Fruit fly (Drosophila melanogaster) whole organism, embryonic: ENCODE results near the gene CG8861.

Source experiments
- Adf1 ChIP-seq: fragments of 200-800 bp; sonication (Bioruptor generic); IDR thresholded peaks from 2 replicates; pipeline ENCODE4 v1.3.6; 2022; ENCODE audit warnings: missing biosample characterization, missing genetic modification characterization
- Atf3 ChIP-seq: fragments of 200-800 bp; sonication (Bioruptor generic); optimal IDR thresholded peaks from 3 replicates; lab custom pipeline; 2016; ENCODE audit warnings: missing biosample characterization, missing genetic modification characterization
- BEAF-32 ChIP-seq: fragments of 200-800 bp; sonication (Bioruptor generic); optimal IDR thresholded peaks from 3 replicates; lab custom pipeline; 2017; ENCODE audit warnings: missing biosample characterization, missing genetic modification characterization, mild to moderate bottlenecking, moderate library complexity, missing genetic modification reagents
- CG12659 ChIP-seq: fragments of 200-800 bp; sonication (Bioruptor generic); optimal IDR thresholded peaks from 3 replicates; lab custom pipeline; 2017; ENCODE audit warnings: mild to moderate bottlenecking, missing biosample characterization, missing genetic modification reagents, missing genetic modification characterization
- CG12942 ChIP-seq: fragments of 200-800 bp; sonication (Bioruptor generic); optimal IDR thresholded peaks from 3 replicates; lab custom pipeline; 2016; ENCODE audit warnings: missing biosample characterization, missing genetic modification characterization
- CG14667 ChIP-seq: fragments of 200-800 bp; sonication (Bioruptor generic); IDR thresholded peaks from 2 replicates; pipeline ENCODE4 v1.3.6; 2022; ENCODE audit warnings: missing biosample characterization, missing genetic modification characterization
- CG14710 ChIP-seq: fragments of 200-800 bp; sonication (Bioruptor generic); optimal IDR thresholded peaks from 3 replicates; lab custom pipeline; 2019; ENCODE audit warnings: missing biosample characterization, mild to moderate bottlenecking, missing genetic modification characterization, moderate library complexity
- CG14965 ChIP-seq: fragments of 200-800 bp; sonication (Bioruptor generic); optimal IDR thresholded peaks from 2 replicates; lab custom pipeline; 2016; ENCODE audit warnings: missing biosample characterization, missing genetic modification characterization, borderline replicate concordance
- CG15011 ChIP-seq: fragments of 200-800 bp; sonication (Bioruptor generic); optimal IDR thresholded peaks from 3 replicates; lab custom pipeline; 2018; ENCODE audit warnings: missing biosample characterization, mild to moderate bottlenecking, missing genetic modification characterization
- CG16779 ChIP-seq: fragments of 200-800 bp; sonication (Bioruptor generic); IDR thresholded peaks from 2 replicates; pipeline ENCODE4 v1.3.6; 2022; ENCODE audit warnings: missing biosample characterization, missing genetic modification characterization
- CG17328 ChIP-seq: fragments of 200-800 bp; sonication (Bioruptor generic); IDR thresholded peaks from 2 replicates; pipeline ENCODE4 v1.3.6; 2022; ENCODE audit warnings: missing biosample characterization, missing genetic modification characterization
- CG2120 ChIP-seq: fragments of 200-800 bp; sonication (Bioruptor generic); optimal IDR thresholded peaks from 3 replicates; lab custom pipeline; 2016; ENCODE audit warnings: missing biosample characterization, missing genetic modification characterization
- CG2875 ChIP-seq: fragments of 200-800 bp; sonication (Bioruptor generic); optimal IDR thresholded peaks from 2 replicates; lab custom pipeline; 2017; ENCODE audit warnings: missing biosample characterization, mild to moderate bottlenecking, missing genetic modification characterization, missing genetic modification reagents
- CG30403 ChIP-seq: fragments of 200-800 bp; sonication (Bioruptor generic); optimal IDR thresholded peaks from 3 replicates; lab custom pipeline; 2016; ENCODE audit warnings: missing biosample characterization, missing genetic modification characterization
- CG31224 ChIP-seq: fragments of 200-800 bp; sonication (Bioruptor generic); IDR thresholded peaks from 2 replicates; pipeline ENCODE4 v1.3.6; 2022; ENCODE audit warnings: missing biosample characterization, missing genetic modification characterization
- CG31388 ChIP-seq: fragments of 200-800 bp; sonication (Bioruptor generic); optimal IDR thresholded peaks from 2 replicates; lab custom pipeline; 2016; ENCODE audit warnings: missing biosample characterization, missing genetic modification characterization
- CG3281 ChIP-seq: fragments of 200-800 bp; sonication (Bioruptor generic); optimal IDR thresholded peaks from 3 replicates; lab custom pipeline; 2017; ENCODE audit warnings: missing biosample characterization, mild to moderate bottlenecking, missing genetic modification characterization
- CG33557 ChIP-seq: fragments of 200-800 bp; sonication (Bioruptor generic); optimal IDR thresholded peaks from 2 replicates; lab custom pipeline; 2019; ENCODE audit warnings: missing biosample characterization, mild to moderate bottlenecking, missing genetic modification characterization, moderate library complexity
- CG4328 ChIP-seq: fragments of 200-800 bp; sonication (Bioruptor generic); optimal IDR thresholded peaks from 3 replicates; lab custom pipeline; 2017; ENCODE audit warnings: missing biosample characterization, missing genetic modification reagents, missing genetic modification characterization
- CG43689 ChIP-seq: fragments of 200-800 bp; sonication (Bioruptor generic); IDR thresholded peaks from 2 replicates; pipeline ENCODE4 v1.3.6; 2022; ENCODE audit warnings: missing biosample characterization, missing genetic modification characterization
- CG4404 ChIP-seq: fragments of 200-800 bp; sonication (Bioruptor generic); IDR thresholded peaks from 2 replicates; pipeline ENCODE4 v1.3.6; 2022; ENCODE audit warnings: missing biosample characterization, missing genetic modification characterization
- CG9817 ChIP-seq: fragments of 200-800 bp; sonication (Bioruptor generic); optimal IDR thresholded peaks from 2 replicates; lab custom pipeline; 2018; ENCODE audit warnings: missing biosample characterization, mild to moderate bottlenecking, missing genetic modification characterization, moderate library complexity
- Dll ChIP-seq: fragments of 200-800 bp; sonication (Bioruptor generic); IDR thresholded peaks from 4 replicates; pipeline ENCODE4 v1.3.6; 2022; ENCODE audit warnings: missing biosample characterization, missing genetic modification characterization; ENCODE audit not compliant: partially characterized antibody
- Dref ChIP-seq: fragments of 200-800 bp; sonication (Bioruptor generic); IDR thresholded peaks from 2 replicates; pipeline ENCODE4 v1.3.6; 2022; ENCODE audit warnings: missing biosample characterization, missing genetic modification characterization
- E2f2 ChIP-seq: fragments of 200-800 bp; sonication (Bioruptor generic); IDR thresholded peaks from 2 replicates; pipeline ENCODE4 v1.3.6; 2022; ENCODE audit warnings: missing biosample characterization, missing genetic modification characterization
- H2.0 ChIP-seq: fragments of 200-800 bp; sonication (Bioruptor generic); IDR thresholded peaks from 2 replicates; pipeline ENCODE4 v1.3.6; 2022; ENCODE audit warnings: missing biosample characterization, missing genetic modification characterization
- Hr3 ChIP-seq: fragments of 200-800 bp; sonication (Bioruptor generic); optimal IDR thresholded peaks from 3 replicates; lab custom pipeline; 2016; ENCODE audit warnings: missing biosample characterization, missing genetic modification characterization
- Hr39 ChIP-seq: fragments of >200 bp; optimal IDR thresholded peaks from 2 replicates; lab custom pipeline; 2017
- Mes4 ChIP-seq: fragments of 200-800 bp; sonication (Bioruptor generic); optimal IDR thresholded peaks from 2 replicates; lab custom pipeline; 2016; ENCODE audit warnings: missing biosample characterization, missing genetic modification characterization
- Pdp1 ChIP-seq, 2 experiments: fragments of 200-800 bp; sonication (Bioruptor generic); optimal IDR thresholded peaks; 3 replicates each; lab custom pipeline; 2016; ENCODE audit warnings: missing biosample characterization in 2 of 2, missing genetic modification characterization in 2 of 2, mild to moderate bottlenecking in 1 of 2, moderate library complexity in 1 of 2
- Rx ChIP-seq: fragments of 200-800 bp; sonication (Bioruptor generic); IDR thresholded peaks from 2 replicates; pipeline ENCODE4 v1.3.6; 2022; ENCODE audit warnings: missing biosample characterization, missing genetic modification characterization
- Ssrp ChIP-seq: fragments of 200-800 bp; sonication (Bioruptor generic); optimal IDR thresholded peaks from 2 replicates; lab custom pipeline; 2018; ENCODE audit warnings: missing biosample characterization, mild to moderate bottlenecking, missing genetic modification characterization, moderate library complexity
- TFAM ChIP-seq: fragments of 200-800 bp; sonication (Bioruptor generic); optimal IDR thresholded peaks from 2 replicates; lab custom pipeline; 2017; ENCODE audit warnings: missing biosample characterization, missing genetic modification characterization, inconsistent platforms
- YL-1 ChIP-seq: fragments of 200-800 bp; sonication (Bioruptor generic); optimal IDR thresholded peaks from 3 replicates; lab custom pipeline; 2017; ENCODE audit warnings: missing biosample characterization, mild to moderate bottlenecking, missing genetic modification characterization
- ac ChIP-seq: fragments of 200-800 bp; sonication (Bioruptor generic); optimal IDR thresholded peaks from 3 replicates; lab custom pipeline; 2017; ENCODE audit warnings: missing biosample characterization, mild to moderate bottlenecking, missing genetic modification characterization
- al ChIP-seq: fragments of 200-800 bp; sonication (Bioruptor generic); IDR thresholded peaks from 2 replicates; pipeline ENCODE4 v1.3.6; 2022; ENCODE audit warnings: missing biosample characterization, missing genetic modification characterization
- amos ChIP-seq: fragments of 200-800 bp; sonication (Bioruptor generic); IDR thresholded peaks from 2 replicates; pipeline ENCODE4 v1.3.6; 2022; ENCODE audit warnings: missing biosample characterization, missing genetic modification characterization; ENCODE audit not compliant: partially characterized antibody
- bab2 ChIP-seq: fragments of 200-800 bp; sonication (Bioruptor generic); optimal IDR thresholded peaks from 2 replicates; lab custom pipeline; 2016; ENCODE audit warnings: missing biosample characterization, missing genetic modification characterization
- bbx ChIP-seq: fragments of 200-800 bp; sonication (Bioruptor generic); IDR thresholded peaks from 2 replicates; pipeline ENCODE4 v1.3.6; 2022; ENCODE audit warnings: missing biosample characterization, missing genetic modification characterization; ENCODE audit not compliant: partially characterized antibody
- dm ChIP-seq: fragments of 200-800 bp; sonication (Bioruptor generic); optimal IDR thresholded peaks from 3 replicates; lab custom pipeline; 2016; ENCODE audit warnings: missing biosample characterization, missing genetic modification characterization
- fd96Cb ChIP-seq: fragments of 200-800 bp; sonication (Bioruptor generic); optimal IDR thresholded peaks from 2 replicates; lab custom pipeline; 2018; ENCODE audit warnings: missing biosample characterization, mild to moderate bottlenecking, missing genetic modification characterization, moderate library complexity
- fru ChIP-seq: fragments of >200 bp; optimal IDR thresholded peaks from 2 replicates; lab custom pipeline; 2017
- gfzf ChIP-seq: fragments of 200-800 bp; sonication (Bioruptor generic); optimal IDR thresholded peaks from 2 replicates; lab custom pipeline; 2016; ENCODE audit warnings: missing biosample characterization, mild to moderate bottlenecking, missing genetic modification characterization, moderate library complexity
- kah ChIP-seq: fragments of 200-800 bp; sonication (Bioruptor generic); optimal IDR thresholded peaks from 2 replicates; lab custom pipeline; 2018; ENCODE audit warnings: missing biosample characterization, mild to moderate bottlenecking, missing genetic modification characterization
- lbe ChIP-seq: fragments of 200-800 bp; sonication (Bioruptor generic); optimal IDR thresholded peaks from 2 replicates; lab custom pipeline; 2016; ENCODE audit warnings: missing biosample characterization, mild to moderate bottlenecking, missing genetic modification characterization
- lola ChIP-seq, 3 experiments: fragments of >200 bp in 2 of 3; fragments of 200-800 bp in 1 of 3; sonication (Bioruptor generic) in 1 of 3; optimal IDR thresholded peaks; 2 replicates each; lab custom pipeline; 2017 to 2019; ENCODE audit warnings: missing biosample characterization in 3 of 3, missing genetic modification characterization in 3 of 3, mild to moderate bottlenecking in 1 of 3, moderate library complexity in 1 of 3
- sisA ChIP-seq: fragments of 200-800 bp; sonication (Bioruptor generic); IDR thresholded peaks from 2 replicates; pipeline ENCODE4 v1.3.6; 2022; ENCODE audit warnings: missing biosample characterization, missing genetic modification characterization
- slbo ChIP-seq: fragments of 200-800 bp; sonication (Bioruptor generic); IDR thresholded peaks from 2 replicates; pipeline ENCODE4 v1.3.6; 2022; ENCODE audit warnings: missing biosample characterization, missing genetic modification characterization
- toy ChIP-seq: fragments of 200-800 bp; sonication (Bioruptor generic); IDR thresholded peaks from 2 replicates; pipeline ENCODE4 v1.3.6; 2022; ENCODE audit warnings: missing biosample characterization, missing genetic modification characterization
- unc-4 ChIP-seq: fragments of 200-800 bp; sonication (Bioruptor generic); IDR thresholded peaks from 2 replicates; pipeline ENCODE4 v1.3.6; 2022; ENCODE audit warnings: missing biosample characterization, missing genetic modification characterization; ENCODE audit not compliant: partially characterized antibody
- unpg ChIP-seq: fragments of 200-800 bp; sonication (Bioruptor generic); optimal IDR thresholded peaks from 3 replicates; lab custom pipeline; 2018; ENCODE audit warnings: missing biosample characterization, mild to moderate bottlenecking, missing genetic modification characterization, moderate library complexity

The CG8861 gene

dm6 chr3R:9347702-9348378 lies 19.5 kb upstream of the CG8861 start (continued):
- TF ChIP-seq CG12659 (GFP tag; lab: Kevin White, UChicago), result no peak
- TF ChIP-seq toy (GFP tag; lab: Robert Waterston, UW), result no peak
- TF ChIP-seq CG3281 (GFP tag; lab: Kevin White, UChicago), result no peak
- TF ChIP-seq CG31224 (GFP tag; lab: Robert Waterston, UW), result no peak
- no peak for TF ChIP-seq al
- no peak for TF ChIP-seq bab2 (GFP tag; lab: Kevin White, UChicago)
- TF ChIP-seq CG43689, result no peak
- no peak for TF ChIP-seq YL-1 (GFP tag; lab: Kevin White, UChicago)
- TF ChIP-seq CG4404 (GFP tag; lab: Robert Waterston, UW), result peak; percentile 44; the same call in 1 of the 2 replicates
- TF ChIP-seq sisA (GFP tag; lab: Robert Waterston, UW), result no peak
- TF ChIP-seq CG14710, result peak; percentile 5
- TF ChIP-seq CG31388 (GFP tag; lab: Kevin White, UChicago), result no peak
- no peak for TF ChIP-seq Mes4
- TF ChIP-seq CG9817, result no peak
- 0 out of 2 replicates have a peak, but pooled peaks have one; percentile 7 for TF ChIP-seq Rx (GFP tag; lab: Robert Waterston, UW)
- TF ChIP-seq dm (GFP tag; lab: Kevin White, UChicago), result no peak
- no peak for TF ChIP-seq fru
- no peak for TF ChIP-seq CG12942 (GFP tag; lab: Kevin White, UChicago)
- TF ChIP-seq gfzf (GFP tag; lab: Kevin White, UChicago), result no peak
- TF ChIP-seq CG2120 (GFP tag; lab: Kevin White, UChicago), result no peak
- TF ChIP-seq amos (GFP tag; lab: Robert Waterston, UW), result no peak
- no peak for TF ChIP-seq unc-4 (GFP tag; lab: Robert Waterston, UW)
- TF ChIP-seq Dref (GFP tag; lab: Robert Waterston, UW), result no peak
- TF ChIP-seq Hr39, result no peak
- peak; percentile 10; the same call in 1 of the 2 replicates for TF ChIP-seq E2f2 (GFP tag; lab: Robert Waterston, UW)
- TF ChIP-seq Dll (GFP tag; lab: Robert Waterston, UW), result no peak
- no peak for TF ChIP-seq slbo (GFP tag; lab: Robert Waterston, UW)
- TF ChIP-seq CG4328 (GFP tag; lab: Kevin White, UChicago), result no peak
- TF ChIP-seq CG14667 (GFP tag; lab: Robert Waterston, UW), result no peak
- TF ChIP-seq lola (GFP tag; optimal IDR thresholded peaks at IDR 0.05; lab: Kevin White, UChicago), result peak in 1 of 3 experiments; percentile 48
- no peak for TF ChIP-seq unpg
- no peak for TF ChIP-seq bbx (GFP tag; lab: Robert Waterston, UW)
- no peak for TF ChIP-seq CG17328
- TF ChIP-seq CG16779 (GFP tag; lab: Robert Waterston, UW), result no peak
- no peak for TF ChIP-seq Pdp1 (GFP tag; optimal IDR thresholded peaks at IDR 0.05; lab: Kevin White, UChicago)
- no peak for TF ChIP-seq H2.0 (GFP tag; lab: Robert Waterston, UW)
- TF ChIP-seq lbe (GFP tag; lab: Kevin White, UChicago), result no peak
- peak; percentile 16 for TF ChIP-seq Ssrp (tag; lab: Kevin White, UChicago)
- TF ChIP-seq TFAM (GFP tag; lab: Kevin White, UChicago), result no peak
- no peak for TF ChIP-seq CG14965 (GFP tag; lab: Kevin White, UChicago)
- TF ChIP-seq BEAF-32 (GFP tag; lab: Kevin White, UChicago), result no peak
- TF ChIP-seq ac, result no peak
- no peak for TF ChIP-seq Hr3 (GFP tag; lab: Kevin White, UChicago)
- TF ChIP-seq fd96Cb, result peak; percentile 25
- no peak for TF ChIP-seq CG15011 (GFP tag; lab: Kevin White, UChicago)
- TF ChIP-seq kah (GFP tag; lab: Kevin White, UChicago), result no peak
- TF ChIP-seq CG33557 (GFP tag; lab: Kevin White, UChicago), result peak; percentile 28
- TF ChIP-seq Atf3 (GFP tag; lab: Kevin White, UChicago), result no peak
- no peak for TF ChIP-seq Adf1
- TF ChIP-seq CG2875, result no peak
- TF ChIP-seq CG30403 (GFP tag; lab: Kevin White, UChicago), result peak; percentile 19
